Worm (Caenorhabditis elegans): ENCODE measurements around the gene fipr-27.

ce11 chrIV:16627676-16628075, 3.0 kb upstream of the fipr-27 start, which contains the start of gene fipr-28:
- TF ChIP-seq W03F9.2 (tag; optimal IDR thresholded peaks at IDR 0.05) (no peak), him-1 (tag; optimal IDR thresholded peaks at IDR 0.05) (no peak), dao-5 (tag; optimal IDR thresholded peaks at IDR 0.05) (no peak)

Measured in whole organism, L4/young adult.